Worm (Caenorhabditis elegans) whole organism, L3 larva: Measurements from ENCODE around the gene atg-13.

Experiments
- ZK546.5 ChIP-seq: sonication (generic microtip); optimal IDR thresholded peaks from 2 replicates; lab custom pipeline; 2017; ENCODE audit warnings: missing biosample characterization, missing genetic modification characterization
- ama-1 ChIP-seq: fragments of 150-350 bp; optimal IDR thresholded peaks from 2 replicates; lab custom pipeline; 2018
- ceh-28 ChIP-seq: fragments of 150-350 bp; optimal IDR thresholded peaks from 2 replicates; lab custom pipeline; 2014; ENCODE audit warnings: missing biosample characterization, missing genetic modification reagents, missing genetic modification characterization
- lin-39 ChIP-seq: fragments of 150-350 bp; optimal IDR thresholded peaks from 2 replicates; lab custom pipeline; 2018; ENCODE audit warnings: missing biosample characterization, missing genetic modification reagents, missing genetic modification characterization
- nhr-11 ChIP-seq: fragments of 150-350 bp; optimal IDR thresholded peaks from 2 replicates; lab custom pipeline; 2014; ENCODE audit warnings: missing biosample characterization, missing genetic modification characterization
- nhr-12 ChIP-seq: fragments of 150-350 bp; optimal IDR thresholded peaks from 2 replicates; lab custom pipeline; 2014; ENCODE audit warnings: missing biosample characterization, missing genetic modification characterization
- nhr-28 ChIP-seq: fragments of 150-350 bp; optimal IDR thresholded peaks from 2 replicates; lab custom pipeline; 2014; ENCODE audit warnings: missing biosample characterization, missing genetic modification characterization
- pha-4 ChIP-seq: fragments of 150-350 bp; optimal IDR thresholded peaks from 2 replicates; lab custom pipeline; 2014; ENCODE audit warnings: missing biosample characterization, missing genetic modification reagents, missing genetic modification characterization
- ztf-11 ChIP-seq: fragments of 150-350 bp; optimal IDR thresholded peaks from 2 replicates; lab custom pipeline; 2014; ENCODE audit warnings: missing biosample characterization, missing genetic modification characterization

DNA sequence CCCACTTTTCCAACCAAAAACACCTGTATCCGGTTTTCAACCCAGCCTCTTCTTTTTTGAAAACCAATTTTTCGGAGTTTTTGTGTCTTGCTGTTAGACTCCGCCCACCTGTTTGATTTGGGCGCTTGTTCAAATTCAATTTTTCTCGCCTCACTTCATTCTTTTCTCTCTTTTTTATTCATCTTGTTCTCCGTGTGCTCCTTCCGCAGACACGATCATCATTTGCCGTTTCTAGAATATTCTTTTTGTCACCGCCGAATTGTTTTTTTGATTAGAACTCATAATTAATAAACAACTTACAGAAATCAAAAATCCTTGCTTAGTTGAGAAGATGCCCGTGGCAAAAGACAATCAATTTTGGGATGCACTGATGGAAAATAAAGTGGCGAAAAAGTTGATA lies 20.9 kb upstream of the atg-13 start, which contains the start of gene C50C3.5:
- no peak for TF ChIP-seq lin-39
- no peak for TF ChIP-seq nhr-11 (tag; lab: Kevin White, UChicago)
- TF ChIP-seq ZK546.5: no peak
- no peak for TF ChIP-seq nhr-28 (tag; lab: Kevin White, UChicago)
- TF ChIP-seq nhr-12 (tag; lab: Kevin White, UChicago): no peak
- TF ChIP-seq ceh-28 (tag; lab: Kevin White, UChicago): no peak
- no peak for TF ChIP-seq ztf-11 (tag; lab: Kevin White, UChicago)
- TF ChIP-seq pha-4: no peak
- TF ChIP-seq ama-1 (lab: Kevin White, UChicago): no peak
